Worm (Caenorhabditis elegans): ENCODE results near the gene sri-62.
A peak's percentile ranks its signal among the peaks of the same experiment; 100 is the strongest.

sri-62 gene

ce11 chrII:2736156-2736728, 38.0 kb upstream of the sri-62 start, which contains the start of gene T05A8.8:
TSS of gene T05A8.8 (plus strand) at chrII:2736678.
- TF ChIP-seq F26F4.8 (GFP tag; conservative IDR thresholded peaks at IDR 0.05) (peak; percentile 70; the same call in 1 of the 2 replicates), lim-7 (GFP tag; IDR thresholded peaks at IDR 0.05) (0 out of 2 replicates have a peak, but pooled peaks have one; percentile 48), madf-9 (GFP tag; conservative IDR thresholded peaks at IDR 0.05) (0 out of 2 replicates have a peak, but pooled peaks have one; percentile 15), vab-7 (GFP tag; IDR thresholded peaks at IDR 0.05) (0 out of 2 replicates have a peak, but pooled peaks have one; percentile 35), egl-43 (GFP tag; IDR thresholded peaks at IDR 0.05) (peak; percentile 67), hif-1 (tag; optimal IDR thresholded peaks at IDR 0.05) (no peak), dmd-8 (GFP tag; IDR thresholded peaks at IDR 0.05) (0 out of 2 replicates have a peak, but pooled peaks have one; percentile 5), nhr-28 (tag; optimal IDR thresholded peaks at IDR 0.05) (no peak), Y75B8A.6 (GFP tag; IDR thresholded peaks at IDR 0.05) (0 out of 2 replicates have a peak, but pooled peaks have one; percentile 34), unc-62 (GFP tag; optimal IDR thresholded peaks at IDR 0.05 in 1 of 2) (peak in 1 of 2 experiments; percentile 51), unc-62 (tag; optimal IDR thresholded peaks at IDR 0.05) (no peak), madf-5 (GFP tag; IDR thresholded peaks at IDR 0.05) (0 out of 4 replicates have a peak, but pooled peaks have one; percentile 27 to 41), F37D6.2 (tag; optimal IDR thresholded peaks at IDR 0.05) (no peak), D1046.2 (GFP tag; IDR thresholded peaks at IDR 0.05) (0 out of 2 replicates have a peak, but pooled peaks have one; percentile 36), Y48G9A.11 (GFP tag; IDR thresholded peaks at IDR 0.05) (no peak)

- no peak for TF ChIP-seq ceh-44 (GFP tag; IDR thresholded peaks at IDR 0.05)
- no peak for TF ChIP-seq nhr-10 (tag; optimal IDR thresholded peaks at IDR 0.05)
- 0 out of 2 replicates have a peak, but pooled peaks have one; percentile 44 for TF ChIP-seq tra-1 (GFP tag; IDR thresholded peaks at IDR 0.05)
- TF ChIP-seq spr-1 (tag; optimal IDR thresholded peaks at IDR 0.05): peak; percentile 6
- TF ChIP-seq dmd-9 (GFP tag; IDR thresholded peaks at IDR 0.05): peak; percentile 44; the same call in 1 of the 2 replicates
- TF ChIP-seq Y105C5A.15 (GFP tag; IDR thresholded peaks at IDR 0.05): 0 out of 2 replicates have a peak, but pooled peaks have one; percentile 61
- TF ChIP-seq mes-2 (tag; optimal IDR thresholded peaks at IDR 0.05; ENCODE audit: poor library complexity, severe bottlenecking): peak; percentile 43
- peak; percentile 46 for TF ChIP-seq lin-13 (GFP tag; optimal IDR thresholded peaks at IDR 0.05)
- TF ChIP-seq F37D6.2 (tag; optimal IDR thresholded peaks at IDR 0.05): no peak
- peak; percentile 65 for TF ChIP-seq snpc-1.2 (GFP tag; IDR thresholded peaks at IDR 0.05)
- TF ChIP-seq D1046.2 (GFP tag; IDR thresholded peaks at IDR 0.05): 0 out of 2 replicates have a peak, but pooled peaks have one; percentile 19
- TF ChIP-seq lim-7 (GFP tag; IDR thresholded peaks at IDR 0.05): peak; percentile 67; the same call in 1 of the 2 replicates
- TF ChIP-seq dmd-6 (GFP tag; IDR thresholded peaks at IDR 0.05): peak; percentile 29; the same call in 1 of the 2 replicates
- TF ChIP-seq F44E2.7 (GFP tag; IDR thresholded peaks at IDR 0.05): 0 out of 2 replicates have a peak, but pooled peaks have one; percentile 71
- 0 out of 2 replicates have a peak, but pooled peaks have one; percentile 42 for TF ChIP-seq dmd-8 (GFP tag; IDR thresholded peaks at IDR 0.05)
- TF ChIP-seq nhr-102 (tag; optimal IDR thresholded peaks at IDR 0.05): no peak
- peak; percentile 52; the same call in 1 of the 2 replicates for TF ChIP-seq mdt-29 (GFP tag; IDR thresholded peaks at IDR 0.05)
- TF ChIP-seq lin-38 (GFP tag; IDR thresholded peaks at IDR 0.05): peak; percentile 63
- TF ChIP-seq vab-7 (GFP tag; IDR thresholded peaks at IDR 0.05): peak; percentile 45; the same call in 1 of the 2 replicates
- no peak for TF ChIP-seq lir-3 (tag; optimal IDR thresholded peaks at IDR 0.05)
- no peak for TF ChIP-seq gei-8 (GFP tag; optimal IDR thresholded peaks at IDR 0.05)
- peak; percentile 11; the same call in 1 of the 2 replicates for TF ChIP-seq ceh-20 (GFP tag; IDR thresholded peaks at IDR 0.05)
- TF ChIP-seq F26F4.8 (GFP tag; conservative IDR thresholded peaks at IDR 0.05): peak; percentile 64; the same call in 1 of the 2 replicates
- no peak for TF ChIP-seq daf-16 (GFP tag; optimal IDR thresholded peaks at IDR 0.05)
- TF ChIP-seq daf-16 (tag; optimal IDR thresholded peaks at IDR 0.05): peak; percentile 13
- TF ChIP-seq Y48G9A.11 (GFP tag; IDR thresholded peaks at IDR 0.05): peak; percentile 66
- TF ChIP-seq aha-1 (tag): peak; percentile 80
- peak; percentile 79 for TF ChIP-seq set-16 (GFP tag; IDR thresholded peaks at IDR 0.05)
- 0 out of 2 replicates have a peak, but pooled peaks have one; percentile 31 for TF ChIP-seq nhr-41 (GFP tag; IDR thresholded peaks at IDR 0.05)
- peak; percentile 82 for TF ChIP-seq egl-43 (GFP tag; IDR thresholded peaks at IDR 0.05)
Observed at ce11 chrII:2735644-2736043, 37.4 kb upstream of the sri-62 start.

All from whole organism, L4 larva.